Worm (Caenorhabditis elegans) whole organism, mixed stage, embryonic: Measurements from ENCODE around the gene C35A5.3.

Experiments used
- M03D4.4 ChIP-seq: sonication (generic microtip); optimal IDR thresholded peaks from 2 replicates; lab custom pipeline; 2017; ENCODE audit warnings: mild to moderate bottlenecking, missing genetic modification characterization, missing compliant biosample characterization
- blmp-1 ChIP-seq: fragments of 150-350 bp; optimal IDR thresholded peaks from 2 replicates; lab custom pipeline; 2014; ENCODE audit warnings: missing biosample characterization, missing genetic modification characterization
- ceh-39 ChIP-seq: fragments of 150-350 bp; optimal IDR thresholded peaks from 2 replicates; lab custom pipeline; 2014; ENCODE audit warnings: missing biosample characterization, missing genetic modification characterization
- ces-1 ChIP-seq: fragments of 150-350 bp; optimal IDR thresholded peaks from 2 replicates; lab custom pipeline; 2014; ENCODE audit warnings: missing biosample characterization, missing genetic modification reagents, missing genetic modification characterization
- elt-1 ChIP-seq: sonication (generic microtip); optimal IDR thresholded peaks from 2 replicates; lab custom pipeline; 2017; ENCODE audit warnings: missing genetic modification characterization, mild to moderate bottlenecking, missing compliant biosample characterization, antibody characterized with exemption, moderate library complexity, borderline replicate concordance; ENCODE audit not compliant: insufficient read depth
- elt-3 ChIP-seq: fragments of 150-350 bp; optimal IDR thresholded peaks from 2 replicates; lab custom pipeline; 2014; ENCODE audit warnings: missing biosample characterization, missing genetic modification characterization
- lin-13 ChIP-seq: fragments of 150-350 bp; optimal IDR thresholded peaks from 2 replicates; lab custom pipeline; 2014; ENCODE audit warnings: missing biosample characterization, missing genetic modification characterization
- lsy-2 ChIP-seq: fragments of 150-350 bp; optimal IDR thresholded peaks from 2 replicates; lab custom pipeline; 2014; ENCODE audit warnings: missing biosample characterization, missing genetic modification characterization
- mep-1 ChIP-seq: fragments of 150-350 bp; optimal IDR thresholded peaks from 2 replicates; lab custom pipeline; 2017; ENCODE audit warnings: missing biosample characterization, missing genetic modification reagents, missing genetic modification characterization, inconsistent platforms
- pha-4 ChIP-seq: fragments of 150-350 bp; optimal IDR thresholded peaks from 2 replicates; lab custom pipeline; 2018; ENCODE audit warnings: missing biosample characterization, missing genetic modification reagents, missing genetic modification characterization
- snpc-4 ChIP-seq: fragments of 150-350 bp; optimal IDR thresholded peaks from 2 replicates; lab custom pipeline; 2014; ENCODE audit warnings: missing biosample characterization, missing genetic modification characterization
- unc-39 ChIP-seq: fragments of 150-350 bp; optimal IDR thresholded peaks from 2 replicates; lab custom pipeline; 2014; ENCODE audit warnings: missing biosample characterization, missing genetic modification characterization
- unc-62 ChIP-seq: fragments of 150-350 bp; optimal IDR thresholded peaks from 2 replicates; lab custom pipeline; 2014; ENCODE audit warnings: missing biosample characterization, missing genetic modification reagents, missing genetic modification characterization

ce11 chrV:10457247-10457646 lies 43.9 kb downstream of the C35A5.3 start, which contains the start of gene F22E12.1:
- TF ChIP-seq snpc-4 (tag; lab: Kevin White, UChicago) (no peak), ceh-39 (no peak), unc-62 (GFP tag; lab: Kevin White, UChicago) (no peak), pha-4 (tag; lab: Kevin White, UChicago) (no peak), elt-1 (tag; lab: Kevin White, UChicago) (no peak), unc-39 (tag; lab: Kevin White, UChicago) (no peak), elt-3 (tag; lab: Kevin White, UChicago) (no peak), lsy-2 (tag; lab: Kevin White, UChicago) (no peak), mep-1 (no peak), blmp-1 (tag; lab: Kevin White, UChicago) (no peak), ces-1 (GFP tag; lab: Kevin White, UChicago) (no peak), lin-13 (tag; lab: Kevin White, UChicago) (no peak), M03D4.4 (no peak)
